Worm (Caenorhabditis elegans) whole organism, young adult: ENCODE results near the gene F23F12.13.

Experiments
- B0261.1 ChIP-seq: sonication (generic microtip); optimal IDR thresholded peaks from 2 replicates; lab custom pipeline; 2016; ENCODE audit warnings: mild to moderate bottlenecking, missing genetic modification characterization, moderate library complexity, missing compliant biosample characterization
- D2030.7 ChIP-seq: fragments of 200-800 bp; sonication (Bioruptor generic); IDR thresholded peaks from 2 replicates; pipeline ENCODE4 v1.3.6; 2022; ENCODE audit warnings: missing genetic modification reagents, missing genetic modification characterization, missing compliant biosample characterization
- F23B12.7 ChIP-seq: sonication (generic microtip); optimal IDR thresholded peaks from 2 replicates; lab custom pipeline; 2017; ENCODE audit warnings: missing genetic modification characterization, mild to moderate bottlenecking, missing compliant biosample characterization, antibody characterized with exemption, moderate library complexity; ENCODE audit not compliant: insufficient read depth
- F33H1.4 ChIP-seq: fragments of 200-800 bp; sonication (Bioruptor generic); IDR thresholded peaks from 2 replicates; pipeline ENCODE4 v1.3.6; 2022; ENCODE audit warnings: missing genetic modification reagents, missing genetic modification characterization, missing compliant biosample characterization
- F49E8.2 ChIP-seq: sonication (generic microtip); optimal IDR thresholded peaks from 3 replicates; lab custom pipeline; 2017; ENCODE audit warnings: missing genetic modification characterization, mild to moderate bottlenecking, missing compliant biosample characterization, antibody characterized with exemption, moderate library complexity; ENCODE audit not compliant: insufficient read depth
- F55B11.4 ChIP-seq: sonication (generic microtip); optimal IDR thresholded peaks from 2 replicates; lab custom pipeline; 2016; ENCODE audit warnings: missing compliant biosample characterization, missing genetic modification characterization, borderline replicate concordance; ENCODE audit not compliant: insufficient read depth
- Y53F4B.3 ChIP-seq: fragments of 200-800 bp; sonication (Bioruptor generic); IDR thresholded peaks from 2 replicates; pipeline ENCODE4 v1.3.6; 2022; ENCODE audit warnings: missing genetic modification reagents, missing genetic modification characterization, missing compliant biosample characterization
- ZK185.1 ChIP-seq: sonication (generic microtip); optimal IDR thresholded peaks from 2 replicates; lab custom pipeline; 2016; ENCODE audit warnings: mild to moderate bottlenecking, missing genetic modification characterization, missing compliant biosample characterization; ENCODE audit not compliant: poor library complexity, severe bottlenecking
- ama-1 ChIP-seq, 3 experiments: fragments of 150-350 bp in 1 of 3; sonication (generic microtip) in 2 of 3; optimal IDR thresholded peaks; 2 replicates each; lab custom pipeline; 2014 to 2018; ENCODE audit warnings: missing biosample characterization in 2 of 3, missing genetic modification characterization in 2 of 3, missing genetic modification reagents in 2 of 3
- attf-3 ChIP-seq: fragments of 200-800 bp; sonication (Bioruptor generic); conservative IDR thresholded peaks from 2 replicates; pipeline ENCODE4 v1.3.6; 2022; ENCODE audit warnings: missing genetic modification reagents, missing genetic modification characterization, missing compliant biosample characterization
- attf-6 ChIP-seq: fragments of 200-800 bp; sonication (Bioruptor generic); IDR thresholded peaks from 2 replicates; pipeline ENCODE4 v1.3.6; 2022; ENCODE audit warnings: missing genetic modification reagents, missing genetic modification characterization, missing compliant biosample characterization
- ccch-3 ChIP-seq: fragments of 200-800 bp; sonication (Bioruptor generic); optimal IDR thresholded peaks from 2 replicates; lab custom pipeline; 2018; ENCODE audit warnings: mild to moderate bottlenecking, missing genetic modification characterization, missing compliant biosample characterization
- ceh-27 ChIP-seq: fragments of 200-800 bp; sonication (Bioruptor generic); optimal IDR thresholded peaks from 2 replicates; lab custom pipeline; 2018; ENCODE audit warnings: mild to moderate bottlenecking, missing genetic modification characterization, moderate library complexity, missing compliant biosample characterization
- ceh-91 ChIP-seq: fragments of 200-800 bp; sonication (Bioruptor generic); IDR thresholded peaks from 2 replicates; pipeline ENCODE4 v1.3.6; 2022; ENCODE audit warnings: missing genetic modification reagents, missing genetic modification characterization, missing compliant biosample characterization
- dpff-1 ChIP-seq: sonication (generic microtip); optimal IDR thresholded peaks from 2 replicates; lab custom pipeline; 2017; ENCODE audit warnings: mild to moderate bottlenecking, missing genetic modification characterization, missing compliant biosample characterization
- efl-1 ChIP-seq: fragments of 150-350 bp; optimal IDR thresholded peaks from 2 replicates; lab custom pipeline; 2014; ENCODE audit warnings: missing biosample characterization, missing genetic modification reagents, missing genetic modification characterization
- egl-44 ChIP-seq: fragments of 200-800 bp; sonication (Bioruptor generic); IDR thresholded peaks from 2 replicates; pipeline ENCODE4 v1.3.6; 2022; ENCODE audit warnings: missing genetic modification reagents, missing genetic modification characterization, missing compliant biosample characterization
- ets-4 ChIP-seq: fragments of 200-800 bp; sonication (Bioruptor generic); optimal IDR thresholded peaks from 2 replicates; lab custom pipeline; 2018; ENCODE audit warnings: mild to moderate bottlenecking, missing genetic modification characterization, missing compliant biosample characterization
- fkh-3 ChIP-seq: sonication (generic microtip); optimal IDR thresholded peaks from 2 replicates; lab custom pipeline; 2016; ENCODE audit warnings: mild to moderate bottlenecking, missing genetic modification characterization, missing compliant biosample characterization
- gei-17 ChIP-seq: fragments of 200-800 bp; sonication (Bioruptor generic); optimal IDR thresholded peaks from 2 replicates; lab custom pipeline; 2018; ENCODE audit warnings: mild to moderate bottlenecking, missing genetic modification characterization, missing compliant biosample characterization
- him-1 ChIP-seq: sonication (generic microtip); optimal IDR thresholded peaks from 2 replicates; lab custom pipeline; 2016; ENCODE audit warnings: missing genotype, missing genetic modification reagents, missing genetic modification characterization, missing compliant biosample characterization
- hlh-26 ChIP-seq: fragments of 200-800 bp; sonication (Bioruptor generic); conservative IDR thresholded peaks from 2 replicates; pipeline ENCODE4 v1.3.6; 2022; ENCODE audit warnings: missing genetic modification reagents, missing genetic modification characterization, missing compliant biosample characterization
- hmg-1.2 ChIP-seq: fragments of 200-800 bp; sonication (Bioruptor generic); IDR thresholded peaks from 2 replicates; pipeline ENCODE4 v1.3.6; 2022; ENCODE audit warnings: missing genetic modification reagents, missing genetic modification characterization, missing compliant biosample characterization
- hsf-1 ChIP-seq: fragments of 200-800 bp; sonication (Bioruptor generic); IDR thresholded peaks from 2 replicates; pipeline ENCODE4 v1.3.6; 2022; ENCODE audit warnings: missing genetic modification reagents, missing genetic modification characterization, missing compliant biosample characterization
- let-526 ChIP-seq: fragments of 200-800 bp; sonication (Bioruptor generic); IDR thresholded peaks from 2 replicates; pipeline ENCODE4 v1.3.6; 2022; ENCODE audit warnings: missing genetic modification reagents, missing genetic modification characterization, missing compliant biosample characterization
- lin-26 ChIP-seq: fragments of 200-800 bp; sonication (Bioruptor generic); IDR thresholded peaks from 2 replicates; pipeline ENCODE4 v1.3.6; 2022; ENCODE audit warnings: missing genetic modification reagents, missing genetic modification characterization, missing compliant biosample characterization
- lin-35 ChIP-seq, 3 experiments: fragments of 150-350 bp in 2 of 3; sonication (generic microtip) in 1 of 3; optimal IDR thresholded peaks; 2 replicates each; lab custom pipeline; 2014 to 2018; ENCODE audit warnings: missing biosample characterization in 3 of 3, missing genetic modification characterization in 3 of 3, missing genetic modification reagents in 3 of 3
- lsl-1 ChIP-seq: fragments of 200-800 bp; sonication (Bioruptor generic); optimal IDR thresholded peaks from 2 replicates; lab custom pipeline; 2018; ENCODE audit warnings: mild to moderate bottlenecking, missing genetic modification characterization, moderate library complexity, missing compliant biosample characterization
- madf-10 ChIP-seq: sonication (generic microtip); optimal IDR thresholded peaks from 2 replicates; lab custom pipeline; 2016; ENCODE audit warnings: mild to moderate bottlenecking, missing genetic modification characterization, missing compliant biosample characterization
- mes-4 ChIP-seq: sonication (generic microtip); optimal IDR thresholded peaks from 2 replicates; lab custom pipeline; 2016; ENCODE audit warnings: missing genotype, missing genetic modification characterization, missing compliant biosample characterization
- nhr-120 ChIP-seq: fragments of 200-800 bp; sonication (Bioruptor generic); IDR thresholded peaks from 2 replicates; pipeline ENCODE4 v1.3.6; 2022; ENCODE audit warnings: missing genetic modification characterization, missing compliant biosample characterization
- repo-1 ChIP-seq: sonication (generic microtip); optimal IDR thresholded peaks from 2 replicates; lab custom pipeline; 2017; ENCODE audit warnings: mild to moderate bottlenecking, missing genetic modification characterization, missing compliant biosample characterization
- rpc-1 ChIP-seq, 2 experiments: fragments of 150-350 bp in 1 of 2; sonication (generic microtip) in 1 of 2; optimal IDR thresholded peaks; 2 replicates each; lab custom pipeline; 2014 to 2018; ENCODE audit warnings: missing biosample characterization in 1 of 2, missing genetic modification characterization in 1 of 2, missing genetic modification reagents in 1 of 2, missing genotype in 1 of 2
- sptf-2 ChIP-seq: fragments of 200-800 bp; sonication (Bioruptor generic); optimal IDR thresholded peaks from 2 replicates; lab custom pipeline; 2018; ENCODE audit warnings: mild to moderate bottlenecking, missing genetic modification characterization, missing compliant biosample characterization
- tbp1 ChIP-seq: fragments of 200-800 bp; sonication (Bioruptor generic); optimal IDR thresholded peaks from 2 replicates; lab custom pipeline; 2018; ENCODE audit warnings: mild to moderate bottlenecking, missing genetic modification characterization, missing compliant biosample characterization
- tlf-1 ChIP-seq: fragments of 200-800 bp; sonication (Bioruptor generic); optimal IDR thresholded peaks from 2 replicates; lab custom pipeline; 2018; ENCODE audit warnings: mild to moderate bottlenecking, missing genetic modification characterization, missing compliant biosample characterization
- unc-62 ChIP-seq: fragments of 150-350 bp; optimal IDR thresholded peaks from 2 replicates; lab custom pipeline; 2014; ENCODE audit warnings: missing biosample characterization, missing genetic modification reagents, missing genetic modification characterization
- ztf-25 ChIP-seq: fragments of 200-800 bp; sonication (Bioruptor generic); IDR thresholded peaks from 2 replicates; pipeline ENCODE4 v1.3.6; 2022; ENCODE audit warnings: missing genetic modification reagents, missing genetic modification characterization, missing compliant biosample characterization
- ztf-6 ChIP-seq: fragments of 200-800 bp; sonication (Bioruptor generic); IDR thresholded peaks from 2 replicates; pipeline ENCODE4 v1.3.6; 2022; ENCODE audit warnings: missing genetic modification reagents, missing genetic modification characterization, missing compliant biosample characterization

Gene F23F12.13

DNA sequence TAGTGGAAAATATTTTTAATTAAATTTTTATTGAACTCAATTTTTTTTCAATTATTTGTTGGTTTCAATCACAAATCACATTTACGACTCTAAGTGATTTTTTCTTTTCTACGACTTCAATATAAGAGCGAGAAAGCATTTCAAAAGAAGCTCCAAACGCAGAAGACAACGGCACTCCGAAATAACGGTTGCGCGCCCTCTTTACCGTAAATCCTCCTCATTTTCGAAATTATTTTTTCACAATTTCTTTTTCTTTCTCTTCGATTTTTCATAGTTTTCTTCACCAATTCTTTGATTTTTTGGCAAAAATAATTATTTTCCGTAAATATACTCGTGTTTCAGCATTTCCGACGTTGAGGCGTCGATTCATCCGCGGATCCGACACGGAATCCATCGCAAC, 8.7 kb downstream of the F23F12.13 start:
- peak; percentile 79 for TF ChIP-seq attf-3

DNA sequence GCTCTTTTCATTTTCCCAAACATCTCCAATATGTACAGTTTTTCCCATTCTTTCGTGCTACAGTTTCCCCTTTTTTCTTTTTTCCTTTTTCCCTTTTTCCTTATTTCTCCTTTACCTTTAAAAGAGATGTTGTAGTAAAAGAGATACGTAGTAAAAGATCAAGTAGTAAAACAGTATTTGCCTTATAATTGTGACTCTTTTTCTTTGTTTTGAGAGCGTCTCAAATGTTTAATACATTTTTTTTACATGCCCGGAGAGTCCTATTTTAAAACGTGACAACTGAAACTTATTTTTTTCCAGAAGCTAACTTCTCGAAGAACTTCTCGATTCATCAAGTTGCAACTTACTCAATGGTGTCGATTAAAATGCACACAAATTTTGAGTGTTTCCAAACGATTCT, 12.4 kb downstream of the F23F12.13 start, which contains the start of gene F23F12.12:
Gene F23F12.12, plus strand, starts transcription at position 301 of the 400 bp plus-strand sequence.
- TF ChIP-seq ztf-25 (GFP tag; lab: Robert Waterston, UW) (no peak), ccch-3 (no peak), hmg-1.2 (no peak), lsl-1 (no peak), gei-17 (GFP tag; lab: Kevin White, UChicago) (no peak), ztf-6 (no peak), F49E8.2 (tag; lab: Kevin White, UChicago) (no peak), repo-1 (tag; lab: Kevin White, UChicago) (no peak), Y53F4B.3 (no peak), mes-4 (tag; lab: Kevin White, UChicago) (no peak), efl-1 (GFP tag; lab: Kevin White, UChicago) (no peak), ama-1 (optimal IDR thresholded peaks at IDR 0.05; lab: Kevin White, UChicago) (no peak), ama-1 (GFP tag; optimal IDR thresholded peaks at IDR 0.05; lab: Kevin White, UChicago) (no peak), fkh-3 (tag; lab: Kevin White, UChicago) (no peak), nhr-120 (GFP tag; lab: Robert Waterston, UW) (no peak), ceh-91 (no peak), F33H1.4 (GFP tag; lab: Robert Waterston, UW) (no peak), F55B11.4 (tag; lab: Kevin White, UChicago) (no peak), unc-62 (no peak), egl-44 (GFP tag; lab: Robert Waterston, UW) (no peak), hsf-1 (GFP tag; lab: Robert Waterston, UW) (no peak)
- TF ChIP-seq, all 124 proteins: peak for 0

DNA sequence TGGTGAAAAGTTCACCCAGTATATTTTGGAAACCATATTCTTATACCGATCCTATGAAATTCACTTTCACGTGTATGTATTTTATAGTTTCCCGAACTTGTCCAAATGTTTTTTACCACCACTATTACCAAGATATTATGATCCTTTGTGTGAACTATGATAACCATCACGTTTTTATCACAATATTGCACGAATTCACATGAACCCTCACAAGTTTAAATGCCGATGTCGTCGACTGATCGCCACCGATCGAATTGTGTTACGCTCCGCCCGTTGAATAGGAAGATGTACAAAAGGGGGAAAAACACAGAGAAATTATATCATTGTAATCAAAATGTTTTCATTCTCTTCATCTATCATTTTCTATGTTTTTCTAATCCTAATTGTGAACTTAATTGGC, 12.9 kb downstream of the F23F12.13 start:
- TF ChIP-seq ztf-25 (GFP tag; lab: Robert Waterston, UW): no peak

DNA sequence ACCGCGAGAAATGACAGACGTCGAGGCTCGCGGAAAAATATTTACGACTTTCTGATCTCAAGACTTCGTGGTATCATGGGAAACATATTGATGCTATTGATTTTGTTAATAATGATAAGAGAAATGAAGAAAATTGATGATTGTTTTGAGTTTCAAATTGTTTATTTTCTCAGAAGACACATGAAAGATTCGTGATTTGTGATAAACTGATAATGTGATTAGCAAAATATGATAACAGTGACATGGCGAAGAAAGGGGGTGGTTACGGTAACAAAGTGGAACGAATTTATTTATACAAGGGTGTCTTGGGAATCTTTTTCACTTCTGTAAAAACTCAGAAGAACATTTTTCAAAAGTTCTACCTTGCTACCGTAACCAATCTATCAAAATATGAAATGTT, 13.8 kb downstream of the F23F12.13 start:
- TF ChIP-seq sptf-2 (GFP tag; lab: Kevin White, UChicago): no peak
- no peak for TF ChIP-seq ztf-25 (GFP tag; lab: Robert Waterston, UW)
- no peak for TF ChIP-seq fkh-3 (tag; lab: Kevin White, UChicago)
- peak; percentile 46 for TF ChIP-seq lin-26 (GFP tag; lab: Robert Waterston, UW)
- TF ChIP-seq hlh-26: no peak

DNA sequence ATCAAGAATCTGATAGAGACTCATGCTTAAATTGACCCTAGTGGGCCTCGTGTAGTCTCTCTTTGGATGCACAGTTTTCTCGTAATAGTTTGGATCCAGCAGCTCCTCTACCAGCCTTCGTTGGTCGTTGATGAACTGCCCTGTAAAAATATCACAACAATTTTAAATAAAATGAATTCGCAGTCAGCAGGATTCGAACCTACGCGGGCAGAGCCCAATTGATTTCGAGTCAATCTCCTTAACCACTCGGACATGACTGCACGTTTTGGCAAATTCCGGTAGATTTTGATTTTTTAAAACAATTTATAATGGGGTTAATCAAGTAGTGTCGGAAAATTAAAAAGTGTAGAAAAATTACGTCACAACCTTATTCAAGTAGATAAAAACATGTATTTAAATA, 18.3 kb downstream of the F23F12.13 start:
- TF ChIP-seq B0261.1 (peak; percentile 56), lin-26 (GFP tag; lab: Robert Waterston, UW) (peak; percentile 73), F23B12.7 (tag; lab: Kevin White, UChicago) (peak; percentile 33), rpc-1 (optimal IDR thresholded peaks at IDR 0.05; lab: Kevin White, UChicago) (peak; percentile 44), rpc-1 (tag; optimal IDR thresholded peaks at IDR 0.05; lab: Kevin White, UChicago) (peak; percentile 75), him-1 (tag; lab: Kevin White, UChicago) (peak; percentile 70), tbp1 (GFP tag; lab: Kevin White, UChicago) (peak; percentile 81), ztf-25 (GFP tag; lab: Robert Waterston, UW) (peak; percentile 36; the same call in 1 of the 2 replicates)

DNA sequence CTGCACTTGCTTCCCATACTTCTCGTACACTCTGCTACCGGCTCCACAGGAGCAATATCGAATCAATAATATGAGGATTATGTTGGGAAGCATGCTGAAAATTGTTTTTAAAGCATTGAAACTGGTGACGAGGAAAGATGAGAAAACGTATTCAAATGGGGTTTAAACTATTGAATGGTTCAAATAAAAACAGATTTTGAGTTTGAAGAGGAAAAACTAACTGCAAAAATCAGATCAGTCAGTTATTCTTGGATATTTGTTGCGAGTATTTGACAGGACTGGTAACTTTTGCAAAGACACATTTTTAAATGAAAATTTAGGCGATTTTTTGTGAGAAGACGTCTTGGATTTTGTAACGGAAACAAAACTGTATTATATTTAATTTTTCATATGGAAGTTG, 19.2 kb downstream of the F23F12.13 start, which contains the start of gene acr-5:
Gene acr-5, minus strand, starts transcription at position 101 of the 400 bp plus-strand sequence.
- TF ChIP-seq attf-6 (GFP tag; lab: Robert Waterston, UW): no peak
- TF ChIP-seq dpff-1: no peak
- TF ChIP-seq ceh-27: no peak
- TF ChIP-seq ztf-6: no peak
- no peak for TF ChIP-seq D2030.7 (GFP tag; lab: Robert Waterston, UW)
- no peak for TF ChIP-seq efl-1 (GFP tag; lab: Kevin White, UChicago)
- TF ChIP-seq tlf-1 (GFP tag; lab: Kevin White, UChicago): no peak
- TF ChIP-seq madf-10: no peak
- TF ChIP-seq ets-4 (GFP tag; lab: Kevin White, UChicago): no peak
- no peak for TF ChIP-seq ZK185.1
- TF ChIP-seq F23B12.7 (tag; lab: Kevin White, UChicago): no peak
- TF ChIP-seq let-526 (GFP tag; lab: Robert Waterston, UW): no peak
- no peak for TF ChIP-seq lin-35 (GFP tag; optimal IDR thresholded peaks at IDR 0.05; lab: Kevin White, UChicago)
